Fruit fly (Drosophila melanogaster) whole organism, wandering third instar larva: Measurements from ENCODE around the gene eIF5B.

Experiments used
- Abd-B ChIP-seq: fragments of >200 bp; optimal IDR thresholded peaks from 2 replicates; lab custom pipeline; 2017; ENCODE audit warnings: missing biosample characterization, missing genetic modification characterization
- CG32264 ChIP-seq: fragments of 200-800 bp; sonication (Bioruptor generic); optimal IDR thresholded peaks from 2 replicates; lab custom pipeline; 2016; ENCODE audit warnings: missing biosample characterization, missing genetic modification characterization
- CG9705 ChIP-seq: fragments of 200-800 bp; sonication (Bioruptor generic); optimal IDR thresholded peaks from 2 replicates; lab custom pipeline; 2018; ENCODE audit warnings: missing biosample characterization, mild to moderate bottlenecking, missing genetic modification characterization
- Dfd ChIP-seq: fragments of >200 bp; optimal IDR thresholded peaks from 2 replicates; lab custom pipeline; 2017; ENCODE audit warnings: missing biosample characterization, missing genetic modification characterization
- GATAd ChIP-seq: sonication (Bioruptor generic); optimal IDR thresholded peaks from 2 replicates; lab custom pipeline; 2016; ENCODE audit warnings: missing biosample characterization, missing genetic modification characterization
- HLH106 ChIP-seq: fragments of 200-800 bp; optimal IDR thresholded peaks from 3 replicates; lab custom pipeline; 2019; ENCODE audit warnings: missing biosample characterization, mild to moderate bottlenecking, missing genetic modification characterization, moderate library complexity
- Hnf4 ChIP-seq: fragments of 200-800 bp; sonication (Bioruptor generic); optimal IDR thresholded peaks from 2 replicates; lab custom pipeline; 2016; ENCODE audit warnings: missing biosample characterization, mild to moderate bottlenecking, missing genetic modification characterization
- Hr78 ChIP-seq: fragments of >200 bp; optimal IDR thresholded peaks from 2 replicates; lab custom pipeline; 2017; ENCODE audit warnings: missing biosample characterization, missing genetic modification characterization
- Hr83 ChIP-seq: fragments of 200-300 bp; sonication (Bioruptor generic); optimal IDR thresholded peaks from 2 replicates; lab custom pipeline; 2016; ENCODE audit warnings: missing biosample characterization, mild to moderate bottlenecking, missing genetic modification characterization, moderate library complexity; ENCODE audit not compliant: poor library complexity, severe bottlenecking
- Jra ChIP-seq: sonication (Bioruptor generic); optimal IDR thresholded peaks from 2 replicates; lab custom pipeline; 2016; ENCODE audit warnings: missing biosample characterization, missing genetic modification characterization
- Mio ChIP-seq: sonication (Bioruptor generic); optimal IDR thresholded peaks from 2 replicates; lab custom pipeline; 2016; ENCODE audit warnings: missing biosample characterization, missing genetic modification characterization
- Myc ChIP-seq: fragments of >200 bp; optimal IDR thresholded peaks from 2 replicates; lab custom pipeline; 2017
- N ChIP-seq: fragments of >200 bp; optimal IDR thresholded peaks from 2 replicates; lab custom pipeline; 2018; ENCODE audit warnings: missing biosample characterization, missing external identifiers, missing genetic modification characterization
- OdsH ChIP-seq: fragments of 200-800 bp; sonication (Bioruptor generic); optimal IDR thresholded peaks from 2 replicates; lab custom pipeline; 2016; ENCODE audit warnings: missing biosample characterization, mild to moderate bottlenecking, missing genetic modification characterization
- Rel ChIP-seq, 2 experiments: fragments of 200-800 bp; sonication (Bioruptor generic) in 1 of 2; optimal IDR thresholded peaks; 2 replicates in 1 of 2; 3 replicates in 1 of 2; lab custom pipeline; 2016 to 2019; ENCODE audit warnings: mild to moderate bottlenecking in 2 of 2, missing biosample characterization in 2 of 2, missing genetic modification characterization in 2 of 2, moderate library complexity in 1 of 2
- Sp1 ChIP-seq: fragments of 200-800 bp; sonication (Bioruptor generic); optimal IDR thresholded peaks from 3 replicates; lab custom pipeline; 2019; ENCODE audit warnings: missing biosample characterization, mild to moderate bottlenecking, missing genetic modification characterization, moderate library complexity
- Vsx2 ChIP-seq: fragments of 200-300, 225-300 bp; sonication (Bioruptor generic); optimal IDR thresholded peaks from 2 replicates; lab custom pipeline; 2018; ENCODE audit warnings: missing biosample characterization, missing genetic modification characterization; ENCODE audit not compliant: partially characterized antibody
- br ChIP-seq: fragments of 200-800 bp; sonication (Bioruptor generic); optimal IDR thresholded peaks from 2 replicates; lab custom pipeline; 2016; ENCODE audit warnings: missing biosample characterization, missing genetic modification characterization
- brk ChIP-seq: fragments of 200-800 bp; sonication (Bioruptor generic); optimal IDR thresholded peaks from 2 replicates; lab custom pipeline; 2016; ENCODE audit warnings: missing biosample characterization, mild to moderate bottlenecking, missing genetic modification characterization
- dl ChIP-seq, 2 experiments: fragments of 175-275, 200-275 bp in 1 of 2; fragments of 200-275 bp in 1 of 2; sonication (Bioruptor generic); optimal IDR thresholded peaks; lab custom pipeline; 2018; ENCODE audit warnings: mild to moderate bottlenecking in 2 of 2, missing biosample characterization in 2 of 2, missing genetic modification characterization in 2 of 2, moderate library complexity in 2 of 2; ENCODE audit not compliant: partially characterized antibody in 2 of 2, insufficient read depth in 1 of 2
- dmrt93B ChIP-seq: fragments of 200-800 bp; sonication (Bioruptor generic); optimal IDR thresholded peaks from 2 replicates; lab custom pipeline; 2018; ENCODE audit warnings: missing biosample characterization, mild to moderate bottlenecking, missing genetic modification characterization
- ey ChIP-seq: fragments of 200-800 bp; sonication (Bioruptor generic); optimal IDR thresholded peaks from 2 replicates; lab custom pipeline; 2016; ENCODE audit warnings: missing biosample characterization, missing genetic modification characterization
- foxo ChIP-seq, 2 experiments: fragments of 200-800 bp; sonication (Bioruptor generic); optimal IDR thresholded peaks; 2 replicates in 1 of 2; 3 replicates in 1 of 2; lab custom pipeline; 2016 to 2017; ENCODE audit warnings: missing biosample characterization in 2 of 2, missing genetic modification characterization in 2 of 2
- fru ChIP-seq: fragments of 200-800 bp; sonication (Bioruptor generic); optimal IDR thresholded peaks from 3 replicates; lab custom pipeline; 2016; ENCODE audit warnings: missing biosample characterization, mild to moderate bottlenecking, missing genetic modification characterization
- h ChIP-seq: fragments of 200-800 bp; sonication (Bioruptor generic); optimal IDR thresholded peaks from 3 replicates; lab custom pipeline; 2016; ENCODE audit warnings: missing biosample characterization, mild to moderate bottlenecking, missing genetic modification characterization
- jim ChIP-seq: fragments of 175-275, 200-325 bp; sonication (Bioruptor generic); optimal IDR thresholded peaks from 2 replicates; lab custom pipeline; 2016; ENCODE audit warnings: missing biosample characterization, mild to moderate bottlenecking, missing genetic modification characterization
- pan ChIP-seq: fragments of >200 bp; optimal IDR thresholded peaks from 2 replicates; lab custom pipeline; 2017
- psq ChIP-seq: fragments of 200-800 bp; sonication (Bioruptor generic); optimal IDR thresholded peaks from 3 replicates; lab custom pipeline; 2017; ENCODE audit warnings: missing biosample characterization, mild to moderate bottlenecking, missing genetic modification characterization, moderate library complexity
- rgr ChIP-seq: fragments of 200-800 bp; sonication (Bioruptor generic); optimal IDR thresholded peaks from 3 replicates; lab custom pipeline; 2016; ENCODE audit warnings: missing biosample characterization, mild to moderate bottlenecking, missing genetic modification characterization
- sage ChIP-seq: fragments of 200-800 bp; sonication (Bioruptor generic); optimal IDR thresholded peaks from 2 replicates; lab custom pipeline; 2016; ENCODE audit warnings: missing biosample characterization, mild to moderate bottlenecking, missing genetic modification characterization
- sv ChIP-seq: fragments of 200-800 bp; sonication (Bioruptor generic); optimal IDR thresholded peaks from 3 replicates; lab custom pipeline; 2016; ENCODE audit warnings: missing biosample characterization, missing genetic modification characterization
- tai ChIP-seq: sonication (Bioruptor generic); optimal IDR thresholded peaks from 2 replicates; lab custom pipeline; 2016; ENCODE audit warnings: missing biosample characterization, missing genetic modification characterization
- woc ChIP-seq: sonication (Bioruptor generic); optimal IDR thresholded peaks from 2 replicates; lab custom pipeline; 2016; ENCODE audit warnings: missing biosample characterization, mild to moderate bottlenecking, missing genetic modification characterization

The eIF5B gene

DNA sequence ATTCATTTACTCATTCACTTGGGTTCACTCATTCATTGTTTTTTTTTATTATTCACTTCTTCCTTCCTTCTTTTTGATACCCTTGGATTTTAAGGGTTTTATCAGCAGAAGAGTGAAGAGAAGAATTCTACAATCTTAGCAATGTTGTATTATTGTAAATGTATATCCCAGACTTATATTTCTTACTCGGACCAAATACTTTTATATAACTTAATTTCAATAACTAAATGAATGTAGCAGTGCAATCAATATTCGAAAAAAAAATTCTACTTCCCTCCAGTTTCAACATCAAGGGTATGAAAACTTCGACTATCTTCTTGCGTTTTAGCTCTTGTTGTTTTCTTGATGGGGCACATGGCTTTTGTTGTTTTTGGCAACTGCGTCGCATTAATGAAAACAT is 10.4 kb downstream of the eIF5B start:
- TF ChIP-seq br (GFP tag; lab: Kevin White, UChicago) (peak; percentile 63), foxo (GFP tag; optimal IDR thresholded peaks at IDR 0.05; lab: Kevin White, UChicago) (peak in 1 of 2 experiments; percentile 26), ey (GFP tag; lab: Kevin White, UChicago) (peak; percentile 72), h (GFP tag; lab: Kevin White, UChicago) (peak; percentile 50), fru (peak; percentile 19), HLH106 (tag; lab: Kevin White, UChicago) (peak; percentile 45), woc (GFP tag; lab: Kevin White, UChicago) (peak; percentile 75), dmrt93B (GFP tag; lab: Kevin White, UChicago) (no peak), OdsH (GFP tag; lab: Kevin White, UChicago) (peak; percentile 74), dl (GFP tag; optimal IDR thresholded peaks at IDR 0.05; lab: Kevin White, UChicago; ENCODE audit: insufficient read depth in 1 of 2, partially characterized antibody in 2 of 2) (no peak), Vsx2 (no peak), Sp1 (GFP tag; lab: Kevin White, UChicago) (peak; percentile 59), psq (GFP tag; lab: Kevin White, UChicago) (peak; percentile 82), rgr (GFP tag; lab: Kevin White, UChicago) (peak; percentile 71)
- TF ChIP-seq, all 38 proteins: peak for 11

DNA sequence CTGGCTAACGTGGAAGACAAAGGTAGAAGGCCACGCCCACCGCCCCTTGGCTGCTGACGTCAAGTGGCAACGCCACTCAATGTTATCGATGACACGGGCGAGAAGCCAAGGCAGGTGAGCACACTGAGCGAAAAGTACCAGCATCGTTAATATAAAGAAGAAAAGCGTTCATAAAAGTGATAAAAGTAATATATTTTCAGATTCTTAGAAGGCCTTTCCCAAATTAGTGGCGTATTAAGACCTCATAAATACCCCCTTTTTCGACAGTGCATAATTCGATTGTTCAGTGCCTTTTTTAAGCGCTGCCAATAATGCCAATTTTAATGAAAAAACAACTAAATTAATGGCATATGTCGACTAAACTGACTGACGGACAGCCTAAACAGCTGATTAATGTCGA is 11.1 kb downstream of the eIF5B start:
- TF ChIP-seq tai, result no peak
- TF ChIP-seq ey (GFP tag; lab: Kevin White, UChicago), result peak; percentile 39
- no peak for TF ChIP-seq dl (GFP tag; optimal IDR thresholded peaks at IDR 0.05; lab: Kevin White, UChicago; ENCODE audit: insufficient read depth in 1 of 2, partially characterized antibody in 2 of 2)
- peak; percentile 14 for TF ChIP-seq Sp1 (GFP tag; lab: Kevin White, UChicago)
- no peak for TF ChIP-seq dmrt93B (GFP tag; lab: Kevin White, UChicago)
- TF ChIP-seq Abd-B (GFP tag; lab: Kevin White, UChicago), result no peak
- no peak for TF ChIP-seq sage (GFP tag; lab: Kevin White, UChicago)
- no peak for TF ChIP-seq Hnf4 (GFP tag; lab: Kevin White, UChicago)
- peak; percentile 7 for TF ChIP-seq fru
- no peak for TF ChIP-seq Hr83 (GFP tag; lab: Kevin White, UChicago)
- no peak for TF ChIP-seq Jra (GFP tag; lab: Kevin White, UChicago)
- peak; percentile 19 for TF ChIP-seq sv
- peak; percentile 32 for TF ChIP-seq psq (GFP tag; lab: Kevin White, UChicago)
- peak; percentile 45 for TF ChIP-seq rgr (GFP tag; lab: Kevin White, UChicago)
- peak; percentile 27 for TF ChIP-seq OdsH (GFP tag; lab: Kevin White, UChicago)
- no peak for TF ChIP-seq GATAd (GFP tag; lab: Kevin White, UChicago)
- TF ChIP-seq N (GFP tag; lab: Kevin White, UChicago), result no peak
- peak; percentile 30 for TF ChIP-seq br (GFP tag; lab: Kevin White, UChicago)
- peak in 1 of 2 experiments; percentile 33 for TF ChIP-seq foxo (GFP tag; optimal IDR thresholded peaks at IDR 0.05; lab: Kevin White, UChicago)

DNA sequence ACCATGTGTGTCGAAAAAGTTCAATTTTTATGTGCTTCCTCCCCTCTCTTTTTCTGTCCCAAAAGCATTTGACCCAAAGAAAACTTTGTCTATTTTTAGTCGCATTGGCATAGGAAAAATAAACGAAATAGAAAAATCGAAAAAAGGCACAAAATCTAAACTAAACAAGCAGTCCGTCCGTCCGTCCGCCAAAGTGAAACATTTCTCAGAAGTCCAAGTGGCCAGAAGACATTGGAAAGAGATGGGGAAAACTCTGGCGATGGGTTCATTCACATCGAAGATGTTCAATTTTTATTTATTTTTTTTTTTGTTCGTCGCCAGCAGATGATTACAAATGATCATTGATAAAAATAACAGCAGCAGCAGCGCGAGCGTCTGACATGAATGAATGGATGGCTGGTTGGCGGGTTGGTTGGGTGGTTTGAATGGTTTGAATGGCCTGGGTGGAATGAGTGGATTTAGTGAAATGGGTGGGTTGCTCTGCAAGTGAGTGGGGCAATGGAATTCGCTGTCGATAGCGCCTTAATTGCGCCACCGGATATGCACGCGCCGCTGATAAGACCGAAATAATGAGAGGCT is 12.7 kb downstream of the eIF5B start:
- TF ChIP-seq h (GFP tag; lab: Kevin White, UChicago) (peak; percentile 34), Mio (no peak), brk (no peak)

- no peak for TF ChIP-seq CG32264 (GFP tag; lab: Kevin White, UChicago)
- TF ChIP-seq psq (GFP tag; lab: Kevin White, UChicago), result no peak
- no peak for TF ChIP-seq ey (GFP tag; lab: Kevin White, UChicago)
- no peak for TF ChIP-seq Vsx2
- no peak for TF ChIP-seq Dfd (GFP tag; lab: Kevin White, UChicago)
- TF ChIP-seq jim (GFP tag; lab: Kevin White, UChicago), result no peak
- no peak for TF ChIP-seq pan (lab: Kevin White, UChicago)
- TF ChIP-seq sage (GFP tag; lab: Kevin White, UChicago), result no peak
- no peak for TF ChIP-seq Hr78 (GFP tag; lab: Kevin White, UChicago)
- no peak for TF ChIP-seq Rel (GFP tag; optimal IDR thresholded peaks at IDR 0.05; lab: Kevin White, UChicago)
- no peak for TF ChIP-seq Rel (tag; optimal IDR thresholded peaks at IDR 0.05; lab: Kevin White, UChicago)
- no peak for TF ChIP-seq Hnf4 (GFP tag; lab: Kevin White, UChicago)
- TF ChIP-seq CG9705, result no peak
- TF ChIP-seq Myc (lab: Kevin White, UChicago), result no peak
Observed at dm6 chr3L:3444246-3444785, 16.5 kb downstream of the eIF5B start.
